Worm (Caenorhabditis elegans) whole organism, midembryonic: Measurements from ENCODE around the gene M79.2.

ENCODE experiments used
- T22C8.4 ChIP-seq: fragments of 200-800 bp; sonication (Bioruptor generic); IDR thresholded peaks from 2 replicates; pipeline ENCODE4 v1.3.6; 2022; ENCODE audit warnings: missing genetic modification characterization, missing compliant biosample characterization
- cog-1 ChIP-seq: sonication (generic microtip); optimal IDR thresholded peaks from 2 replicates; lab custom pipeline; 2016; ENCODE audit warnings: missing genetic modification characterization, missing compliant biosample characterization
- flt-1 ChIP-seq: fragments of 200-800 bp; sonication (Bioruptor generic); IDR thresholded peaks from 2 replicates; pipeline ENCODE4 v1.3.6; 2022; ENCODE audit warnings: missing genetic modification characterization, missing compliant biosample characterization
- klf-2 ChIP-seq: fragments of 200-800 bp; sonication (Bioruptor generic); conservative IDR thresholded peaks from 2 replicates; pipeline ENCODE4 v1.3.6; 2022; ENCODE audit warnings: missing genetic modification reagents, missing genetic modification characterization, missing compliant biosample characterization
- med-1 ChIP-seq: sonication (generic microtip); optimal IDR thresholded peaks from 2 replicates; lab custom pipeline; 2017; ENCODE audit warnings: missing genetic modification characterization, mild to moderate bottlenecking, missing compliant biosample characterization, antibody characterized with exemption, missing genetic modification reagents; ENCODE audit not compliant: insufficient read depth
- ref-1 ChIP-seq: fragments of 200-800 bp; sonication (Bioruptor generic); conservative IDR thresholded peaks from 2 replicates; pipeline ENCODE4 v1.3.6; 2022; ENCODE audit warnings: missing genetic modification reagents, missing genetic modification characterization, missing compliant biosample characterization
- tab-1 ChIP-seq: fragments of 200-800 bp; sonication (Bioruptor generic); IDR thresholded peaks from 2 replicates; pipeline ENCODE4 v1.3.6; 2022; ENCODE audit warnings: missing genetic modification characterization, missing compliant biosample characterization
- ztf-23 ChIP-seq: fragments of 200-800 bp; sonication (Bioruptor generic); IDR thresholded peaks from 2 replicates; pipeline ENCODE4 v1.3.6; 2022; ENCODE audit warnings: missing genetic modification reagents, missing genetic modification characterization, missing compliant biosample characterization
- ztf-29 ChIP-seq: fragments of 200-800 bp; sonication (Bioruptor generic); IDR thresholded peaks from 2 replicates; pipeline ENCODE4 v1.3.6; 2022; ENCODE audit warnings: missing genetic modification reagents, missing genetic modification characterization, missing compliant biosample characterization

- TF ChIP-seq klf-2 (no peak), T22C8.4 (GFP tag; lab: Robert Waterston, UW) (no peak), cog-1 (no peak), ztf-23 (GFP tag; lab: Robert Waterston, UW) (no peak), med-1 (GFP tag; lab: Kevin White, UChicago) (no peak), flt-1 (no peak), tab-1 (GFP tag; lab: Robert Waterston, UW) (no peak), ref-1 (no peak), ztf-29 (GFP tag; lab: Robert Waterston, UW) (no peak)
These were observed 41.6 kb upstream of the M79.2 start for ce11 chrX:10670198-10670597.
